Worm (Caenorhabditis elegans) whole organism, young adult: ENCODE measurements around the gene srd-7.

Source experiments
- B0019.2 ChIP-seq: fragments of 200-800 bp; sonication (Bioruptor generic); conservative IDR thresholded peaks from 2 replicates; pipeline ENCODE4 v1.3.6; 2022; ENCODE audit warnings: missing genetic modification reagents, missing genetic modification characterization, missing compliant biosample characterization
- B0035.1 ChIP-seq: sonication (generic microtip); optimal IDR thresholded peaks from 2 replicates; lab custom pipeline; 2016; ENCODE audit warnings: missing genetic modification characterization, mild to moderate bottlenecking, missing compliant biosample characterization, missing genotype, missing genetic modification reagents
- F23B12.7 ChIP-seq: sonication (generic microtip); optimal IDR thresholded peaks from 2 replicates; lab custom pipeline; 2017; ENCODE audit warnings: missing genetic modification characterization, mild to moderate bottlenecking, missing compliant biosample characterization, antibody characterized with exemption, moderate library complexity; ENCODE audit not compliant: insufficient read depth
- F33H1.4 ChIP-seq: fragments of 200-800 bp; sonication (Bioruptor generic); IDR thresholded peaks from 2 replicates; pipeline ENCODE4 v1.3.6; 2022; ENCODE audit warnings: missing genetic modification reagents, missing genetic modification characterization, missing compliant biosample characterization
- F49E8.2 ChIP-seq: sonication (generic microtip); optimal IDR thresholded peaks from 3 replicates; lab custom pipeline; 2017; ENCODE audit warnings: missing genetic modification characterization, mild to moderate bottlenecking, missing compliant biosample characterization, antibody characterized with exemption, moderate library complexity; ENCODE audit not compliant: insufficient read depth
- F55B11.4 ChIP-seq: sonication (generic microtip); optimal IDR thresholded peaks from 2 replicates; lab custom pipeline; 2016; ENCODE audit warnings: missing compliant biosample characterization, missing genetic modification characterization, borderline replicate concordance; ENCODE audit not compliant: insufficient read depth
- K11D2.4 ChIP-seq: fragments of 200-800 bp; sonication (Bioruptor generic); IDR thresholded peaks from 2 replicates; pipeline ENCODE4 v1.3.6; 2022; ENCODE audit warnings: missing genetic modification reagents, missing genetic modification characterization, missing compliant biosample characterization
- K12H6.12 ChIP-seq: fragments of 200-800 bp; sonication (Bioruptor generic); optimal IDR thresholded peaks from 2 replicates; lab custom pipeline; 2018; ENCODE audit warnings: mild to moderate bottlenecking, missing genetic modification characterization, missing compliant biosample characterization
- T26A5.8 ChIP-seq: sonication (generic microtip); optimal IDR thresholded peaks from 2 replicates; lab custom pipeline; 2016; ENCODE audit warnings: missing genetic modification characterization, missing compliant biosample characterization
- Y53F4B.3 ChIP-seq: fragments of 200-800 bp; sonication (Bioruptor generic); IDR thresholded peaks from 2 replicates; pipeline ENCODE4 v1.3.6; 2022; ENCODE audit warnings: missing genetic modification reagents, missing genetic modification characterization, missing compliant biosample characterization
- Y67H2A.10 ChIP-seq: fragments of 200-800 bp; sonication (Bioruptor generic); conservative IDR thresholded peaks from 2 replicates; pipeline ENCODE4 v1.3.6; 2022; ENCODE audit warnings: missing genetic modification reagents, missing genetic modification characterization, missing compliant biosample characterization
- ama-1 ChIP-seq, 3 experiments: fragments of 150-350 bp in 1 of 3; sonication (generic microtip) in 2 of 3; optimal IDR thresholded peaks; 2 replicates each; lab custom pipeline; 2014 to 2018; ENCODE audit warnings: missing biosample characterization in 2 of 3, missing genetic modification characterization in 2 of 3, missing genetic modification reagents in 2 of 3
- atf-7 ChIP-seq: sonication (generic microtip); optimal IDR thresholded peaks from 2 replicates; lab custom pipeline; 2017; ENCODE audit warnings: mild to moderate bottlenecking, missing genetic modification characterization, missing compliant biosample characterization
- attf-3 ChIP-seq: fragments of 200-800 bp; sonication (Bioruptor generic); conservative IDR thresholded peaks from 2 replicates; pipeline ENCODE4 v1.3.6; 2022; ENCODE audit warnings: missing genetic modification reagents, missing genetic modification characterization, missing compliant biosample characterization
- attf-5 ChIP-seq: fragments of 200-800 bp; sonication (Bioruptor generic); optimal IDR thresholded peaks from 2 replicates; lab custom pipeline; 2018; ENCODE audit warnings: mild to moderate bottlenecking, missing genetic modification characterization, missing compliant biosample characterization
- attf-6 ChIP-seq: fragments of 200-800 bp; sonication (Bioruptor generic); IDR thresholded peaks from 2 replicates; pipeline ENCODE4 v1.3.6; 2022; ENCODE audit warnings: missing genetic modification reagents, missing genetic modification characterization, missing compliant biosample characterization
- cebp-1 ChIP-seq, 2 experiments: fragments of 200-800 bp in 1 of 2; sonication (Bioruptor generic) in 1 of 2; sonication (generic microtip) in 1 of 2; IDR thresholded peaks in 1 of 2; optimal IDR thresholded peaks in 1 of 2; 2 replicates each; pipeline versions ENCODE4 v1.3.6 to Lab custom; 2017 to 2022; ENCODE audit warnings: missing compliant biosample characterization in 2 of 2, missing genetic modification characterization in 2 of 2, mild to moderate bottlenecking in 1 of 2, missing genetic modification reagents in 1 of 2, moderate library complexity in 1 of 2
- ceh-58 ChIP-seq: fragments of 200-800 bp; sonication (Bioruptor generic); IDR thresholded peaks from 2 replicates; pipeline ENCODE4 v1.3.6; 2022; ENCODE audit warnings: missing genetic modification characterization, missing compliant biosample characterization
- ceh-79 ChIP-seq: sonication (generic microtip); optimal IDR thresholded peaks from 2 replicates; lab custom pipeline; 2017; ENCODE audit warnings: mild to moderate bottlenecking, missing genetic modification characterization, missing compliant biosample characterization
- dox-1 ChIP-seq: fragments of 200-800 bp; sonication (Bioruptor generic); IDR thresholded peaks from 2 replicates; pipeline ENCODE4 v1.3.6; 2022; ENCODE audit warnings: missing genetic modification reagents, missing genetic modification characterization, missing compliant biosample characterization
- egl-18 ChIP-seq: fragments of 200-800 bp; sonication (Bioruptor generic); IDR thresholded peaks from 2 replicates; pipeline ENCODE4 v1.3.6; 2022; ENCODE audit warnings: missing genetic modification reagents, missing genetic modification characterization, missing compliant biosample characterization
- egrh-3 ChIP-seq: fragments of 200-800 bp; sonication (Bioruptor generic); IDR thresholded peaks from 2 replicates; pipeline ENCODE4 v1.3.6; 2022; ENCODE audit warnings: missing genetic modification reagents, missing genetic modification characterization, missing compliant biosample characterization
- hlh-12 ChIP-seq: sonication (generic microtip); optimal IDR thresholded peaks from 2 replicates; lab custom pipeline; 2016; ENCODE audit warnings: missing genetic modification characterization, missing compliant biosample characterization
- hmg-1.2 ChIP-seq: fragments of 200-800 bp; sonication (Bioruptor generic); IDR thresholded peaks from 2 replicates; pipeline ENCODE4 v1.3.6; 2022; ENCODE audit warnings: missing genetic modification reagents, missing genetic modification characterization, missing compliant biosample characterization
- lag-1 ChIP-seq: fragments of 200-800 bp; sonication (Bioruptor generic); IDR thresholded peaks from 2 replicates; pipeline ENCODE4 v1.3.6; 2022; ENCODE audit warnings: missing genetic modification reagents, missing genetic modification characterization, missing compliant biosample characterization
- let-607 ChIP-seq, 2 experiments: fragments of 200-800 bp in 1 of 2; sonication (Bioruptor generic) in 1 of 2; sonication (generic microtip) in 1 of 2; optimal IDR thresholded peaks; 2 replicates each; lab custom pipeline; 2016 to 2018; ENCODE audit warnings: mild to moderate bottlenecking in 2 of 2, missing compliant biosample characterization in 2 of 2, missing genetic modification characterization in 2 of 2, moderate library complexity in 2 of 2, missing genotype in 1 of 2
- lin-54 ChIP-seq: fragments of 200-800 bp; sonication (Bioruptor generic); optimal IDR thresholded peaks from 2 replicates; lab custom pipeline; 2018; ENCODE audit warnings: mild to moderate bottlenecking, missing genetic modification characterization, missing compliant biosample characterization
- lir-1 ChIP-seq: fragments of 200-800 bp; sonication (Bioruptor generic); conservative IDR thresholded peaks from 2 replicates; pipeline ENCODE4 v1.3.6; 2022; ENCODE audit warnings: missing genetic modification reagents, missing genetic modification characterization, missing compliant biosample characterization
- lsy-27 ChIP-seq: sonication (generic microtip); optimal IDR thresholded peaks from 2 replicates; lab custom pipeline; 2017; ENCODE audit warnings: missing genetic modification characterization, mild to moderate bottlenecking, missing compliant biosample characterization, antibody characterized with exemption, missing genotype, borderline replicate concordance; ENCODE audit not compliant: insufficient read depth
- madf-10 ChIP-seq: sonication (generic microtip); optimal IDR thresholded peaks from 2 replicates; lab custom pipeline; 2016; ENCODE audit warnings: mild to moderate bottlenecking, missing genetic modification characterization, missing compliant biosample characterization
- nfya-1 ChIP-seq: sonication (generic microtip); optimal IDR thresholded peaks from 2 replicates; lab custom pipeline; 2017; ENCODE audit warnings: antibody characterized with exemption, missing compliant biosample characterization, missing genetic modification characterization, borderline replicate concordance; ENCODE audit not compliant: insufficient read depth
- nfyb-1 ChIP-seq: fragments of 200-800 bp; sonication (Bioruptor generic); IDR thresholded peaks from 2 replicates; pipeline ENCODE4 v1.3.6; 2022; ENCODE audit warnings: missing genetic modification reagents, missing genetic modification characterization, missing compliant biosample characterization
- nhr-179 ChIP-seq: sonication (generic microtip); optimal IDR thresholded peaks from 2 replicates; lab custom pipeline; 2016; ENCODE audit warnings: mild to moderate bottlenecking, missing genetic modification characterization, missing compliant biosample characterization
- nhr-80 ChIP-seq: sonication (generic microtip); optimal IDR thresholded peaks from 2 replicates; lab custom pipeline; 2016; ENCODE audit warnings: missing genetic modification characterization, missing compliant biosample characterization
- pbrm-1 ChIP-seq: fragments of 200-800 bp; sonication (Bioruptor generic); IDR thresholded peaks from 2 replicates; pipeline ENCODE4 v1.3.6; 2022; ENCODE audit warnings: missing genetic modification reagents, missing genetic modification characterization, missing compliant biosample characterization
- repo-1 ChIP-seq: sonication (generic microtip); optimal IDR thresholded peaks from 2 replicates; lab custom pipeline; 2017; ENCODE audit warnings: mild to moderate bottlenecking, missing genetic modification characterization, missing compliant biosample characterization
- sea-2 ChIP-seq: fragments of 200-800 bp; sonication (Bioruptor generic); IDR thresholded peaks from 2 replicates; pipeline ENCODE4 v1.3.6; 2022; ENCODE audit warnings: missing genetic modification characterization, missing compliant biosample characterization
- snpc-3.4 ChIP-seq: sonication (generic microtip); optimal IDR thresholded peaks from 2 replicates; lab custom pipeline; 2017; ENCODE audit warnings: missing genetic modification characterization, mild to moderate bottlenecking, missing compliant biosample characterization, antibody characterized with exemption, moderate library complexity, missing genotype, missing genetic modification reagents
- snpc-4 ChIP-seq, 5 experiments: fragments of 150-350 bp in 1 of 5; sonication (generic microtip) in 4 of 5; optimal IDR thresholded peaks; 2 replicates each; lab custom pipeline; 2014 to 2018; ENCODE audit warnings: missing genetic modification characterization in 5 of 5, missing biosample characterization in 3 of 5, antibody characterized with exemption in 2 of 5, mild to moderate bottlenecking in 2 of 5, missing compliant biosample characterization in 2 of 5, missing genotype in 2 of 5, moderate library complexity in 2 of 5, missing genetic modification reagents in 1 of 5
- tbp1 ChIP-seq: fragments of 200-800 bp; sonication (Bioruptor generic); optimal IDR thresholded peaks from 2 replicates; lab custom pipeline; 2018; ENCODE audit warnings: mild to moderate bottlenecking, missing genetic modification characterization, missing compliant biosample characterization
- unc-62 ChIP-seq: fragments of 150-350 bp; optimal IDR thresholded peaks from 2 replicates; lab custom pipeline; 2014; ENCODE audit warnings: missing biosample characterization, missing genetic modification reagents, missing genetic modification characterization
- zfh-2 ChIP-seq: fragments of 200-800 bp; sonication (Bioruptor generic); conservative IDR thresholded peaks from 2 replicates; pipeline ENCODE4 v1.3.6; 2022; ENCODE audit warnings: missing genetic modification reagents, missing genetic modification characterization, missing compliant biosample characterization
- zim-3 ChIP-seq: sonication (generic microtip); optimal IDR thresholded peaks from 2 replicates; lab custom pipeline; 2017; ENCODE audit warnings: mild to moderate bottlenecking, missing genetic modification characterization, moderate library complexity, missing compliant biosample characterization
- ztf-22 ChIP-seq: fragments of 200-800 bp; sonication (Bioruptor generic); optimal IDR thresholded peaks from 2 replicates; lab custom pipeline; 2018; ENCODE audit warnings: mild to moderate bottlenecking, missing genetic modification characterization, moderate library complexity, missing compliant biosample characterization

srd-7 gene

DNA sequence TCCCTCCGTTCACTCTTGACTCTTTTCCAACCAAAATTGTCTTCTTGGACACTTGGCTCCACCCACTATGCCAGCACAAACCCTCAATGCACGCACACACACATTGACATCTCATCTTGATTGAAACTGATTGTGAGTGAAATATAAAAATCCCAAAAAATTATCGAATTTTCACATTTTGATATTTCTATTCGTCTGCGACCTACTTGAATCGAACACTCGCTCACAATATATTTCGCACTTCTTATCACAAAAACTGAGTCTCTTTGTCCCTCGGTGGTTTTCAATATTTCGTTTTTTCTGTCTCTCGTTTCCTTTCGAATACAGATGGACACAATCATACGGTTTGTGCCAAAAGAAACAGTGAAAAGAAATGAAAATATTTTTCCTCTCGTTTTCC lies 33.5 kb upstream of the srd-7 start:
- TF ChIP-seq F49E8.2 (tag; lab: Kevin White, UChicago) (no peak), zim-3 (tag; lab: Kevin White, UChicago) (no peak), nhr-80 (tag; lab: Kevin White, UChicago) (peak; percentile 87), hmg-1.2 (GFP tag; lab: Robert Waterston, UW) (0 out of 2 replicates have a peak, but pooled peaks have one; percentile 10), ceh-79 (tag; lab: Kevin White, UChicago) (no peak), lsy-27 (tag; lab: Kevin White, UChicago) (no peak), repo-1 (tag; lab: Kevin White, UChicago) (no peak), attf-5 (GFP tag; lab: Kevin White, UChicago) (peak; percentile 49), atf-7 (tag; lab: Kevin White, UChicago) (peak; percentile 33), attf-3 (GFP tag; lab: Robert Waterston, UW) (no peak), hlh-12 (no peak), F55B11.4 (tag; lab: Kevin White, UChicago) (no peak), cebp-1 (GFP tag; IDR thresholded peaks at IDR 0.05; lab: Robert Waterston, UW) (no peak), cebp-1 (tag; optimal IDR thresholded peaks at IDR 0.05; lab: Kevin White, UChicago) (peak; percentile 21), F23B12.7 (tag; lab: Kevin White, UChicago) (no peak), let-607 (tag; optimal IDR thresholded peaks at IDR 0.05; lab: Kevin White, UChicago) (peak in 1 of 2 experiments; percentile 41), madf-10 (tag; lab: Kevin White, UChicago) (no peak), T26A5.8 (tag; lab: Kevin White, UChicago) (no peak), dox-1 (GFP tag; lab: Robert Waterston, UW) (peak; percentile 37; the same call in 1 of the 2 replicates), Y53F4B.3 (no peak), B0035.1 (tag; lab: Kevin White, UChicago) (no peak), snpc-4 (GFP tag; optimal IDR thresholded peaks at IDR 0.05; lab: Kevin White, UChicago) (no peak), snpc-4 (tag; optimal IDR thresholded peaks at IDR 0.05; lab: Kevin White, UChicago) (no peak), tbp1 (GFP tag; lab: Kevin White, UChicago) (no peak), ceh-58 (GFP tag; lab: Robert Waterston, UW) (no peak), unc-62 (GFP tag; lab: Kevin White, UChicago) (no peak), egl-18 (GFP tag; lab: Robert Waterston, UW) (no peak), lin-54 (no peak), attf-6 (GFP tag; lab: Robert Waterston, UW) (no peak), B0019.2 (GFP tag; lab: Robert Waterston, UW) (no peak)

DNA sequence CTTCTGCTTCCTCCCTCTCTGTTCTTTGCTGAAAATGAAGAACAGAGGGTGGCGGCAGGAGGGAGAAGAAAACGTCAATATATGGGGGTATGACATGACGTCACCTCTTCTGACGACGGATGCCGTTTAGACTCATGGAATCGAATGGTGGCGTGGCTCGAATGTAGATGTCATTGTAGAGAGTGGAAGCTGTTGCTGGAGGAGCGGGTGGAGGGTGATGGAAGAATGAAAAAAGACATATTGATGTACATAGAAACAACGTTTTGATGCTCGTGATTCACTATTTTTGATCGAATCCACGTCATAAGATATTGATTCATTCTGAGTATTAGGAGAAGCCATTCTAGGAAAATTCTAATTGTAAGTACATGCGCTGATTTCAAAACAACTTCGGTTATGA lies 32.4 kb upstream of the srd-7 start:
- TF ChIP-seq zfh-2 (GFP tag; lab: Robert Waterston, UW) = peak; percentile 75
- no peak for TF ChIP-seq sea-2 (GFP tag; lab: Robert Waterston, UW)
- TF ChIP-seq nhr-179 (tag; lab: Kevin White, UChicago) = no peak
- 0 out of 2 replicates have a peak, but pooled peaks have one; percentile 6 for TF ChIP-seq pbrm-1 (GFP tag; lab: Robert Waterston, UW)
- TF ChIP-seq F33H1.4 (GFP tag; lab: Robert Waterston, UW) = no peak
- TF ChIP-seq K12H6.12 = peak; percentile 35
- no peak for TF ChIP-seq Y67H2A.10 (GFP tag; lab: Robert Waterston, UW)
- TF ChIP-seq lir-1 = no peak
- no peak for TF ChIP-seq ama-1 (optimal IDR thresholded peaks at IDR 0.05; lab: Kevin White, UChicago)
- no peak for TF ChIP-seq ama-1 (GFP tag; optimal IDR thresholded peaks at IDR 0.05; lab: Kevin White, UChicago)
- TF ChIP-seq ztf-22 (GFP tag; lab: Kevin White, UChicago) = no peak
- no peak for TF ChIP-seq egrh-3 (GFP tag; lab: Robert Waterston, UW)
- no peak for TF ChIP-seq F49E8.2 (tag; lab: Kevin White, UChicago)
- no peak for TF ChIP-seq lag-1 (GFP tag; lab: Robert Waterston, UW)
- TF ChIP-seq tbp1 (GFP tag; lab: Kevin White, UChicago) = no peak
- no peak for TF ChIP-seq K11D2.4
- no peak for TF ChIP-seq snpc-3.4 (tag; lab: Kevin White, UChicago)
- TF ChIP-seq attf-3 (GFP tag; lab: Robert Waterston, UW) = no peak
- TF ChIP-seq nfyb-1 = no peak
- TF ChIP-seq T26A5.8 (tag; lab: Kevin White, UChicago) = no peak
- no peak for TF ChIP-seq nfya-1 (tag; lab: Kevin White, UChicago)
- TF ChIP-seq attf-5 (GFP tag; lab: Kevin White, UChicago) = no peak
- TF ChIP-seq atf-7 (tag; lab: Kevin White, UChicago) = peak; percentile 36
